Fruit fly (Drosophila melanogaster): ENCODE data around the gene CG3961.
A peak's percentile ranks its signal among the peaks of the same experiment; 100 is the strongest.

Gene CG3961

dm6 chr3L:18833234-18833633 lies 57.0 kb downstream of the CG3961 start (continued):
- TF ChIP-seq CG1529 (GFP tag; optimal IDR thresholded peaks at IDR 0.05) (no peak), jing (GFP tag; optimal IDR thresholded peaks at IDR 0.05) (no peak), luna (GFP tag; optimal IDR thresholded peaks at IDR 0.05) (no peak), CG15514 (GFP tag; optimal IDR thresholded peaks at IDR 0.05) (peak; percentile 38), corto (GFP tag; optimal IDR thresholded peaks at IDR 0.05) (no peak), chif (GFP tag; optimal IDR thresholded peaks at IDR 0.05) (no peak), zf30C (GFP tag; optimal IDR thresholded peaks at IDR 0.05) (no peak), Atf6 (GFP tag; IDR thresholded peaks at IDR 0.05) (no peak), CG7786 (GFP tag; optimal IDR thresholded peaks at IDR 0.05) (no peak), lmd (GFP tag; IDR thresholded peaks at IDR 0.05) (no peak), dmrt11E (tag; optimal IDR thresholded peaks at IDR 0.05) (no peak), wdn (GFP tag; IDR thresholded peaks at IDR 0.05) (no peak), CG4707 (GFP tag; optimal IDR thresholded peaks at IDR 0.05) (peak; percentile 18), ci (GFP tag; IDR thresholded peaks at IDR 0.05) (no peak), sug (tag; optimal IDR thresholded peaks at IDR 0.05) (no peak), fru (optimal IDR thresholded peaks at IDR 0.05) (no peak), ap (GFP tag; IDR thresholded peaks at IDR 0.05) (no peak), CG32772 (GFP tag; IDR thresholded peaks at IDR 0.05) (no peak), CrebB (tag; optimal IDR thresholded peaks at IDR 0.05) (peak; percentile 66), CG3838 (GFP tag; optimal IDR thresholded peaks at IDR 0.05) (no peak), CG7357 (GFP tag; IDR thresholded peaks at IDR 0.05) (no peak), CG17328 (GFP tag; IDR thresholded peaks at IDR 0.05) (no peak), rib (GFP tag; IDR thresholded peaks at IDR 0.05) (no peak), p53 (GFP tag; optimal IDR thresholded peaks at IDR 0.05) (no peak), D (optimal IDR thresholded peaks at IDR 0.05) (no peak), D (GFP tag; optimal IDR thresholded peaks at IDR 0.05) (no peak), HLH54F (GFP tag; optimal IDR thresholded peaks at IDR 0.05) (no peak), lbe (GFP tag; optimal IDR thresholded peaks at IDR 0.05) (peak; percentile 12), CG12071 (GFP tag; optimal IDR thresholded peaks at IDR 0.05) (peak; percentile 39), CG8388 (GFP tag; optimal IDR thresholded peaks at IDR 0.05) (no peak), CG17568 (GFP tag; optimal IDR thresholded peaks at IDR 0.05) (peak; percentile 35), CG18599 (GFP tag; optimal IDR thresholded peaks at IDR 0.05) (peak; percentile 29), ab (GFP tag; optimal IDR thresholded peaks at IDR 0.05) (no peak), fd3F (GFP tag; optimal IDR thresholded peaks at IDR 0.05) (peak; percentile 43), kay (GFP tag; optimal IDR thresholded peaks at IDR 0.05) (no peak), CG4282 (GFP tag; optimal IDR thresholded peaks at IDR 0.05) (no peak), Ada2b (GFP tag; IDR thresholded peaks at IDR 0.05) (no peak), CG6813 (GFP tag; optimal IDR thresholded peaks at IDR 0.05) (peak; percentile 58), cwo (GFP tag; optimal IDR thresholded peaks at IDR 0.05) (no peak), CG13123 (GFP tag; optimal IDR thresholded peaks at IDR 0.05) (no peak), CG15696 (tag; optimal IDR thresholded peaks at IDR 0.05) (peak; percentile 5), CG30403 (GFP tag; optimal IDR thresholded peaks at IDR 0.05) (no peak), CG14667 (GFP tag; IDR thresholded peaks at IDR 0.05) (no peak), CG1832 (GFP tag; optimal IDR thresholded peaks at IDR 0.05) (no peak), Ptx1 (GFP tag; IDR thresholded peaks at IDR 0.05) (no peak), so (GFP tag; IDR thresholded peaks at IDR 0.05) (peak; percentile 45; the same call in 1 of the 3 replicates), CG2129 (GFP tag; IDR thresholded peaks at IDR 0.05; ENCODE audit: partially characterized antibody) (no peak), ranshi (GFP tag; IDR thresholded peaks at IDR 0.05) (no peak), CG18619 (GFP tag; optimal IDR thresholded peaks at IDR 0.05) (peak; percentile 33), CG15011 (GFP tag; optimal IDR thresholded peaks at IDR 0.05) (no peak), bbx (GFP tag; IDR thresholded peaks at IDR 0.05; ENCODE audit: partially characterized antibody) (no peak), TFAM (GFP tag; optimal IDR thresholded peaks at IDR 0.05) (no peak), Max (GFP tag; optimal IDR thresholded peaks at IDR 0.05) (no peak)

Data from whole organism, embryonic.